Worm (Caenorhabditis elegans) whole organism, young adult: ENCODE data around the gene anmt-1.

ENCODE experiments used
- C17E4.6 ChIP-seq: fragments of 200-800 bp; sonication (Bioruptor generic); IDR thresholded peaks from 2 replicates; pipeline ENCODE4 v1.3.6; 2022; ENCODE audit warnings: missing genetic modification reagents, missing genetic modification characterization, missing compliant biosample characterization
- atf-7 ChIP-seq: sonication (generic microtip); optimal IDR thresholded peaks from 2 replicates; lab custom pipeline; 2017; ENCODE audit warnings: mild to moderate bottlenecking, missing genetic modification characterization, missing compliant biosample characterization
- ceh-40 ChIP-seq: fragments of 200-800 bp; sonication (Bioruptor generic); IDR thresholded peaks from 2 replicates; pipeline ENCODE4 v1.3.6; 2022; ENCODE audit warnings: missing genetic modification characterization, missing compliant biosample characterization
- ceh-58 ChIP-seq: fragments of 200-800 bp; sonication (Bioruptor generic); IDR thresholded peaks from 2 replicates; pipeline ENCODE4 v1.3.6; 2022; ENCODE audit warnings: missing genetic modification characterization, missing compliant biosample characterization
- madf-8 ChIP-seq: fragments of 200-800 bp; sonication (Bioruptor generic); conservative IDR thresholded peaks from 2 replicates; pipeline ENCODE4 v1.3.6; 2022; ENCODE audit warnings: missing genetic modification reagents, missing genetic modification characterization, missing compliant biosample characterization
- nhr-80 ChIP-seq: sonication (generic microtip); optimal IDR thresholded peaks from 2 replicates; lab custom pipeline; 2016; ENCODE audit warnings: missing genetic modification characterization, missing compliant biosample characterization
- nhr-90 ChIP-seq: sonication (generic microtip); optimal IDR thresholded peaks from 2 replicates; lab custom pipeline; 2016; ENCODE audit warnings: missing genotype, mild to moderate bottlenecking, missing genetic modification characterization, missing compliant biosample characterization
- snpc-4 ChIP-seq, 5 experiments: fragments of 150-350 bp in 1 of 5; sonication (generic microtip) in 4 of 5; optimal IDR thresholded peaks; 2 replicates each; lab custom pipeline; 2014 to 2018; ENCODE audit warnings: missing genetic modification characterization in 5 of 5, missing biosample characterization in 3 of 5, antibody characterized with exemption in 2 of 5, mild to moderate bottlenecking in 2 of 5, missing compliant biosample characterization in 2 of 5, missing genotype in 2 of 5, moderate library complexity in 2 of 5, missing genetic modification reagents in 1 of 5
- somi-1 ChIP-seq: fragments of 200-800 bp; sonication (Bioruptor generic); optimal IDR thresholded peaks from 2 replicates; lab custom pipeline; 2018; ENCODE audit warnings: mild to moderate bottlenecking, missing genetic modification characterization, missing compliant biosample characterization

- no peak for TF ChIP-seq ceh-40 (GFP tag; lab: Robert Waterston, UW)
- no peak for TF ChIP-seq atf-7 (tag; lab: Kevin White, UChicago)
- TF ChIP-seq nhr-90 (tag; lab: Kevin White, UChicago) = no peak
- TF ChIP-seq ceh-58 = no peak
- no peak for TF ChIP-seq C17E4.6 (GFP tag; lab: Robert Waterston, UW)
- TF ChIP-seq nhr-80 (tag; lab: Kevin White, UChicago) = no peak
- no peak for TF ChIP-seq madf-8 (GFP tag; lab: Robert Waterston, UW)
- no peak for TF ChIP-seq somi-1
- TF ChIP-seq snpc-4 (GFP tag; optimal IDR thresholded peaks at IDR 0.05; lab: Kevin White, UChicago) = no peak
- TF ChIP-seq snpc-4 (tag; optimal IDR thresholded peaks at IDR 0.05; lab: Kevin White, UChicago) = no peak
Measured at ce11 chrIII:8719769-8720252, 35.2 kb downstream of the anmt-1 start, which contains the start of gene hipr-1.
